Fruit fly (Drosophila melanogaster) whole organism, embryonic: ENCODE results near the gene aqz.

Experiments
- Abd-B ChIP-seq: fragments of 200-800 bp; sonication (Bioruptor generic); optimal IDR thresholded peaks from 2 replicates; lab custom pipeline; 2018; ENCODE audit warnings: missing biosample characterization, mild to moderate bottlenecking, missing genetic modification characterization, moderate library complexity
- CG10209 ChIP-seq: fragments of 200-800 bp; sonication (Bioruptor generic); optimal IDR thresholded peaks from 3 replicates; lab custom pipeline; 2017; ENCODE audit warnings: missing biosample characterization, mild to moderate bottlenecking, missing genetic modification characterization, missing genetic modification reagents
- CG10267 ChIP-seq: fragments of 200-800 bp; sonication (Bioruptor generic); optimal IDR thresholded peaks from 2 replicates; lab custom pipeline; 2018; ENCODE audit warnings: missing biosample characterization, mild to moderate bottlenecking, missing genetic modification characterization, moderate library complexity
- CG10366 ChIP-seq: fragments of 200-800 bp; sonication (Bioruptor generic); IDR thresholded peaks from 2 replicates; pipeline ENCODE4 v1.3.6; 2022; ENCODE audit warnings: missing biosample characterization, missing genetic modification characterization
- CG11093 ChIP-seq: fragments of 200-800 bp; sonication (Bioruptor generic); IDR thresholded peaks from 3 replicates; pipeline ENCODE4 v1.3.6; 2022; ENCODE audit warnings: missing biosample characterization, missing genetic modification characterization
- CG11696 ChIP-seq: fragments of 200-800 bp; sonication (Bioruptor generic); IDR thresholded peaks from 2 replicates; pipeline ENCODE4 v1.3.6; 2022; ENCODE audit warnings: missing biosample characterization, missing genetic modification characterization
- CG14014 ChIP-seq: fragments of 200-800 bp; sonication (Bioruptor generic); IDR thresholded peaks from 2 replicates; pipeline ENCODE4 v1.3.6; 2022; ENCODE audit warnings: missing biosample characterization, missing genetic modification characterization
- CG15479 ChIP-seq: fragments of 200-800 bp; sonication (Bioruptor generic); optimal IDR thresholded peaks from 3 replicates; lab custom pipeline; 2019; ENCODE audit warnings: missing biosample characterization, mild to moderate bottlenecking, missing genetic modification characterization, moderate library complexity
- CG15696 ChIP-seq: fragments of 200-800 bp; sonication (Bioruptor generic); optimal IDR thresholded peaks from 2 replicates; lab custom pipeline; 2019; ENCODE audit warnings: missing biosample characterization, mild to moderate bottlenecking, missing genetic modification characterization, moderate library complexity
- CG17385 ChIP-seq: fragments of 200-800 bp; sonication (Bioruptor generic); optimal IDR thresholded peaks from 3 replicates; lab custom pipeline; 2018; ENCODE audit warnings: missing biosample characterization, mild to moderate bottlenecking, missing genetic modification characterization
- CG18011 ChIP-seq: fragments of 200-800 bp; sonication (Bioruptor generic); optimal IDR thresholded peaks from 2 replicates; lab custom pipeline; 2017; ENCODE audit warnings: missing biosample characterization, missing genetic modification characterization, mild to moderate bottlenecking, moderate library complexity, missing genotype
- CG30403 ChIP-seq: fragments of 200-800 bp; sonication (Bioruptor generic); optimal IDR thresholded peaks from 3 replicates; lab custom pipeline; 2016; ENCODE audit warnings: missing biosample characterization, missing genetic modification characterization
- CG4424 ChIP-seq: fragments of 200-800 bp; sonication (Bioruptor generic); optimal IDR thresholded peaks from 3 replicates; lab custom pipeline; 2016; ENCODE audit warnings: missing biosample characterization, missing genetic modification characterization
- CG6683 ChIP-seq: fragments of 200-800 bp; sonication (Bioruptor generic); optimal IDR thresholded peaks from 2 replicates; lab custom pipeline; 2017; ENCODE audit warnings: missing biosample characterization, mild to moderate bottlenecking, missing genetic modification characterization, missing genetic modification reagents
- CG7372 ChIP-seq: fragments of 200-800 bp; sonication (Bioruptor generic); IDR thresholded peaks from 2 replicates; pipeline ENCODE4 v1.3.6; 2022; ENCODE audit warnings: missing biosample characterization, missing genetic modification characterization
- CG9932 ChIP-seq: fragments of 200-800 bp; sonication (Bioruptor generic); IDR thresholded peaks from 2 replicates; pipeline ENCODE4 v1.3.6; 2022; ENCODE audit warnings: missing biosample characterization, missing genetic modification characterization
- CTCF ChIP-seq: fragments of 200-800 bp; sonication (Bioruptor generic); optimal IDR thresholded peaks from 2 replicates; lab custom pipeline; 2017; ENCODE audit warnings: missing biosample characterization, mild to moderate bottlenecking, missing genetic modification characterization, moderate library complexity
- D ChIP-seq, 2 experiments: fragments of 200-800 bp in 1 of 2; fragments of >200 bp in 1 of 2; sonication (Bioruptor generic) in 1 of 2; optimal IDR thresholded peaks; 2 replicates in 1 of 2; 3 replicates in 1 of 2; lab custom pipeline; 2017; ENCODE audit warnings: mild to moderate bottlenecking in 1 of 2, missing biosample characterization in 1 of 2, missing genetic modification characterization in 1 of 2, missing genetic modification reagents in 1 of 2
- Dll ChIP-seq: fragments of 200-800 bp; sonication (Bioruptor generic); IDR thresholded peaks from 4 replicates; pipeline ENCODE4 v1.3.6; 2022; ENCODE audit warnings: missing biosample characterization, missing genetic modification characterization; ENCODE audit not compliant: partially characterized antibody
- Fer2 ChIP-seq: fragments of 200-800 bp; sonication (Bioruptor generic); optimal IDR thresholded peaks from 2 replicates; lab custom pipeline; 2018; ENCODE audit warnings: missing biosample characterization, mild to moderate bottlenecking, missing genetic modification characterization, moderate library complexity
- H2.0 ChIP-seq: fragments of 200-800 bp; sonication (Bioruptor generic); IDR thresholded peaks from 2 replicates; pipeline ENCODE4 v1.3.6; 2022; ENCODE audit warnings: missing biosample characterization, missing genetic modification characterization
- HLH3B ChIP-seq: fragments of 200-800 bp; sonication (Bioruptor generic); IDR thresholded peaks from 2 replicates; pipeline ENCODE4 v1.3.6; 2022; ENCODE audit warnings: missing biosample characterization, missing genetic modification characterization
- Hey ChIP-seq: fragments of 200-800 bp; sonication (Bioruptor generic); optimal IDR thresholded peaks from 3 replicates; lab custom pipeline; 2018; ENCODE audit warnings: missing biosample characterization, mild to moderate bottlenecking, missing genetic modification characterization
- Hsf ChIP-seq: fragments of 200-800 bp; sonication (Bioruptor generic); optimal IDR thresholded peaks from 3 replicates; lab custom pipeline; 2016; ENCODE audit warnings: missing biosample characterization, missing genetic modification characterization
- Jarid2 ChIP-seq: fragments of 200-800 bp; sonication (Bioruptor generic); optimal IDR thresholded peaks from 3 replicates; lab custom pipeline; 2017; ENCODE audit warnings: mild to moderate bottlenecking, missing biosample characterization, missing genetic modification reagents, missing genetic modification characterization
- Kr ChIP-seq: fragments of 200-800 bp; sonication (Bioruptor generic); optimal IDR thresholded peaks from 2 replicates; lab custom pipeline; 2017; ENCODE audit warnings: missing biosample characterization, mild to moderate bottlenecking, missing genetic modification characterization
- Lpt ChIP-seq: fragments of >200 bp; optimal IDR thresholded peaks from 2 replicates; lab custom pipeline; 2018; ENCODE audit warnings: missing biosample characterization, missing genetic modification characterization
- Oaz ChIP-seq: fragments of 200-800 bp; sonication (Bioruptor generic); IDR thresholded peaks from 2 replicates; pipeline ENCODE4 v1.3.6; 2022; ENCODE audit warnings: missing biosample characterization, missing genetic modification characterization
- Sox102F ChIP-seq: fragments of 200-800 bp; sonication (Bioruptor generic); optimal IDR thresholded peaks from 2 replicates; lab custom pipeline; 2018; ENCODE audit warnings: missing biosample characterization, mild to moderate bottlenecking, missing genetic modification characterization, moderate library complexity
- Spps ChIP-seq: fragments of 200-800 bp; sonication (Bioruptor generic); optimal IDR thresholded peaks from 2 replicates; lab custom pipeline; 2018; ENCODE audit warnings: missing biosample characterization, mild to moderate bottlenecking, missing genetic modification characterization
- Stat92E ChIP-seq, 3 experiments: fragments of >200 bp in 2 of 3; fragments of 200-800 bp in 1 of 3; sonication (Bioruptor generic) in 1 of 3; optimal IDR thresholded peaks; 2 replicates each; lab custom pipeline; 2017 to 2019; ENCODE audit warnings: missing biosample characterization in 3 of 3, missing genetic modification characterization in 3 of 3, mild to moderate bottlenecking in 1 of 3, moderate library complexity in 1 of 3
- bcd ChIP-seq: fragments of 200-800 bp; sonication (Bioruptor generic); optimal IDR thresholded peaks from 2 replicates; lab custom pipeline; 2017; ENCODE audit warnings: missing biosample characterization, mild to moderate bottlenecking, missing genetic modification characterization
- br ChIP-seq: fragments of >200 bp; optimal IDR thresholded peaks from 2 replicates; lab custom pipeline; 2017
- cas ChIP-seq: fragments of 200-800 bp; sonication (Bioruptor generic); IDR thresholded peaks from 2 replicates; pipeline ENCODE4 v1.3.6; 2022; ENCODE audit warnings: missing biosample characterization, missing genetic modification characterization
- crc ChIP-seq: fragments of 200-800 bp; sonication (Bioruptor generic); optimal IDR thresholded peaks from 2 replicates; lab custom pipeline; 2016; ENCODE audit warnings: missing biosample characterization, missing genetic modification characterization
- emc ChIP-seq: fragments of 200-800 bp; sonication (Bioruptor generic); optimal IDR thresholded peaks from 2 replicates; lab custom pipeline; 2016; ENCODE audit warnings: missing biosample characterization, missing genetic modification characterization
- fu2 ChIP-seq: fragments of 200-800 bp; sonication (Bioruptor generic); optimal IDR thresholded peaks from 2 replicates; lab custom pipeline; 2016; ENCODE audit warnings: missing biosample characterization, missing genetic modification characterization
- h ChIP-seq: fragments of >200 bp; optimal IDR thresholded peaks from 2 replicates; lab custom pipeline; 2017
- nom ChIP-seq: fragments of 200-800 bp; sonication (Bioruptor generic); optimal IDR thresholded peaks from 2 replicates; lab custom pipeline; 2017; ENCODE audit warnings: missing biosample characterization, missing genetic modification characterization, mild to moderate bottlenecking, moderate library complexity, missing genetic modification reagents
- pan ChIP-seq, 4 experiments: fragments of >200 bp in 3 of 4; fragments of 200-800 bp in 1 of 4; sonication (Bioruptor generic) in 1 of 4; optimal IDR thresholded peaks in 3 of 4; IDR thresholded peaks in 1 of 4; 2 replicates each; pipeline versions ENCODE4 v1.3.6 to Lab custom; 2017 to 2022; ENCODE audit warnings: missing biosample characterization in 2 of 4, missing genetic modification characterization in 2 of 4, mixed read lengths in 1 of 4
- pum ChIP-seq: fragments of 200-800 bp; sonication (Bioruptor generic); optimal IDR thresholded peaks from 2 replicates; lab custom pipeline; 2016; ENCODE audit warnings: missing biosample characterization, missing genetic modification characterization
- schlank ChIP-seq: fragments of 200-800 bp; sonication (Bioruptor generic); optimal IDR thresholded peaks from 2 replicates; lab custom pipeline; 2018; ENCODE audit warnings: missing biosample characterization, mild to moderate bottlenecking, missing genetic modification characterization
- sens ChIP-seq: fragments of 200-800 bp; sonication (Bioruptor generic); peaks from one replicate; lab custom pipeline; 2016; ENCODE audit warnings: missing biosample characterization, missing genetic modification characterization
- toy ChIP-seq: fragments of 200-800 bp; sonication (Bioruptor generic); IDR thresholded peaks from 2 replicates; pipeline ENCODE4 v1.3.6; 2022; ENCODE audit warnings: missing biosample characterization, missing genetic modification characterization
- trem ChIP-seq: fragments of 200-800 bp; optimal IDR thresholded peaks from 3 replicates; lab custom pipeline; 2019; ENCODE audit warnings: missing biosample characterization, mild to moderate bottlenecking, missing genetic modification characterization, moderate library complexity
- vfl ChIP-seq: fragments of 200-800 bp; sonication (Bioruptor generic); optimal IDR thresholded peaks from 2 replicates; lab custom pipeline; 2016; ENCODE audit warnings: missing biosample characterization, missing genetic modification characterization
- vvl ChIP-seq: fragments of 200-800 bp; sonication (Bioruptor generic); IDR thresholded peaks from 2 replicates; pipeline ENCODE4 v1.3.6; 2022; ENCODE audit warnings: missing biosample characterization, missing genetic modification characterization
- zf30C ChIP-seq: fragments of 200-800 bp; sonication (Bioruptor generic); optimal IDR thresholded peaks from 3 replicates; lab custom pipeline; 2018; ENCODE audit warnings: missing biosample characterization, mild to moderate bottlenecking, missing genetic modification characterization
- zfh2 ChIP-seq: fragments of 200-800 bp; sonication (Bioruptor generic); optimal IDR thresholded peaks from 2 replicates; lab custom pipeline; 2016; ENCODE audit warnings: missing biosample characterization, missing genetic modification characterization

The aqz gene

dm6 chr3R:8810397-8811184 lies 9.9 kb downstream of the aqz start (continued):
- TF ChIP-seq CG14014 (GFP tag; lab: Robert Waterston, UW) (peak; percentile 85; the same call in 1 of the 2 replicates), CG4424 (GFP tag; lab: Kevin White, UChicago) (peak; percentile 44), vvl (GFP tag; lab: Robert Waterston, UW) (peak; percentile 46), emc (GFP tag; lab: Kevin White, UChicago) (peak; percentile 25), Oaz (GFP tag; lab: Robert Waterston, UW) (no peak), bcd (GFP tag; lab: Kevin White, UChicago) (peak; percentile 64), zfh2 (GFP tag; lab: Kevin White, UChicago) (peak; percentile 19), CG10267 (peak; percentile 44), CG10209 (peak; percentile 86), Hey (tag; lab: Kevin White, UChicago) (peak; percentile 97), pum (GFP tag; lab: Kevin White, UChicago) (peak; percentile 23), CTCF (peak; percentile 59), D (optimal IDR thresholded peaks at IDR 0.05; lab: Kevin White, UChicago) (no peak), D (GFP tag; optimal IDR thresholded peaks at IDR 0.05; lab: Kevin White, UChicago) (peak; percentile 61), schlank (peak; percentile 93), Dll (GFP tag; lab: Robert Waterston, UW) (no peak), h (lab: Kevin White, UChicago) (no peak), fu2 (GFP tag; lab: Kevin White, UChicago) (peak; percentile 14), Jarid2 (GFP tag; lab: Kevin White, UChicago) (peak; percentile 74), CG17385 (peak; percentile 81), CG11696 (GFP tag; lab: Robert Waterston, UW) (peak; percentile 73), crc (GFP tag; lab: Kevin White, UChicago) (no peak), Kr (GFP tag; lab: Kevin White, UChicago) (peak; percentile 95), CG18011 (GFP tag; lab: Kevin White, UChicago) (peak; percentile 59), Sox102F (GFP tag; lab: Kevin White, UChicago) (peak; percentile 66), cas (GFP tag; lab: Robert Waterston, UW) (no peak), CG9932 (GFP tag; lab: Robert Waterston, UW) (no peak), Abd-B (GFP tag; lab: Kevin White, UChicago) (peak; percentile 72), CG15696 (tag; lab: Kevin White, UChicago) (peak; percentile 89), CG6683 (GFP tag; lab: Kevin White, UChicago) (peak; percentile 73), Fer2 (tag; lab: Kevin White, UChicago) (peak; percentile 76), CG15479 (peak; percentile 88), br (no peak), sens (GFP tag; lab: Kevin White, UChicago) (peak; percentile 92), trem (tag; lab: Kevin White, UChicago) (no peak), Lpt (no peak), nom (GFP tag; lab: Kevin White, UChicago) (peak; percentile 84), vfl (peak; percentile 73), CG30403 (no peak), H2.0 (peak; percentile 36; the same call in 1 of the 2 replicates), CG11093 (GFP tag; lab: Robert Waterston, UW) (peak; percentile 8; the same call in 1 of the 3 replicates), CG10366 (GFP tag; lab: Robert Waterston, UW) (peak; percentile 53; the same call in 1 of the 2 replicates), Spps (tag; lab: Kevin White, UChicago) (peak; percentile 33), toy (GFP tag; lab: Robert Waterston, UW) (peak; percentile 14; the same call in 1 of the 2 replicates), CG7372 (GFP tag; lab: Robert Waterston, UW) (peak; percentile 52), zf30C (GFP tag; lab: Kevin White, UChicago) (peak; percentile 46), Hsf (GFP tag; lab: Kevin White, UChicago) (peak; percentile 27), pan (optimal IDR thresholded peaks at IDR 0.05; lab: Kevin White, UChicago) (no peak), pan (GFP tag; optimal IDR thresholded peaks at IDR 0.05 in 1 of 2, IDR thresholded peaks at IDR 0.05 in 1 of 2) (peak in 1 of 2 experiments; percentile 61), HLH3B (GFP tag; lab: Robert Waterston, UW) (peak; percentile 74; the same call in 1 of the 2 replicates), Stat92E (GFP tag; optimal IDR thresholded peaks at IDR 0.05; lab: Kevin White, UChicago) (no peak)
